Worm (Caenorhabditis elegans): ENCODE results near the gene ubh-4.

The ubh-4 gene

DNA sequence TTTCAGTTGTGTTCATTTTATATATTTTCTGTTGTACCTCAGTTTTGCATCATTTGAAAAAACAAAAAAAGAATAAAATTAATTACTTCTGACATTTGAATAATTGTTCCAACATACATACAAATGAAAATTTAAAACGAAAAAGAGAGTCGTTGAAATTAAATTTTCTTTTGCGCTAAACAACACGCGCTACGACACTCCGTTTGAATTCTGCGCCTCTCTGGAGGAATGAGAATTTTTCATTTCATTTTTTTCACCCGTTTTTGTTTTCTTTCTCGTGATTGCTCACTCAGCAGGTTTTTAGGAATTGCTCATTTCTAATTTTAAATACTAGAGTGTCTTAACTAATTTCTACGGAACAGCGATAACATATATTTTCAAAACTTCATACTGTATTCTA, 2.2 kb upstream of the ubh-4 start:
- TF ChIP-seq tbx-2 (tag; optimal IDR thresholded peaks at IDR 0.05) (no peak), unc-42 (tag; optimal IDR thresholded peaks at IDR 0.05) (peak; percentile 80), hlh-8 (tag; optimal IDR thresholded peaks at IDR 0.05) (no peak), nfya-1 (tag; optimal IDR thresholded peaks at IDR 0.05) (no peak), dve-1 (tag; optimal IDR thresholded peaks at IDR 0.05) (no peak)

DNA sequence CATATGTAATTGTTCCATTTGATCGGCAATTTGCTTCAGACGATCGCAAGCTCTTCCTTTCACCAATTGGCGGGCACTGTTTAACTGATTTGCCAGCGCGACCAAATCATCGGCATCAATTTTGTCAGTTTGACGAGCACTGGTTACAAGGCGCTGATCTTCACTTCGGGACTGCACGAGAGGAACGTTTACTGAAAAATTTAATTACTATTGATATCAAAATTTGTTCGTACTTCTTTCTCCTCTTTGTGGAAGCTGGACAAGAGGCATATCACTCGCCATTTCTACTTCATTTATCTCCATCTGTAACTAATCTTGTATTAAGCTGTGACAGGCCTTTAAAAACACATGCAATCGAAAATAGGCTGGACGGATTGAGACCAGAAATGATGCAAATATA, 1.5 kb downstream of the ubh-4 start, which contains the start of gene C08B11.9:
Gene C08B11.9, minus strand, starts transcription at position 307 of the 400 bp plus-strand sequence.
- TF ChIP-seq C38D4.7 (GFP tag; optimal IDR thresholded peaks at IDR 0.05) = no peak

DNA sequence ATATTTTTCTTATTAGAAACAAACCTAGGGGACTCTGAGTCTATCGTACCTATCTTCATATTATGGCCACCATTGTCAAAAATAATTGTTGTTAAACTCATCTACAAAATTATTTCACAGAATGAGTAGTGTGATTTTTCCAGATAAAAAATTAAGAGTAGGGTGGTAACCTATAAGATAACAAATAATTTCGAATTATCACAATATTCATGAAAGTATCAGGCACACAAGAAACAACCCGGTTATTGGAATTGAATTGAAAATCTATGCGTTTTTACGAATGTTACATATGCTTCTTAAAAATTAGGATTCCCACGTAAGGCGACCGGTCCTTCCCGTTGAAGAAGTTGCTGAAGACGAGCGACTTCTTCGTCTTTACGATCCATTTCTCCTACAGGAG, 2.2 kb downstream of the ubh-4 start, which contains the start of gene arp-6:
Gene arp-6, minus strand, starts transcription at position 101 of the 400 bp plus-strand sequence.
- TF ChIP-seq hlh-15 (tag; optimal IDR thresholded peaks at IDR 0.05) (no peak), ceh-9 (tag; optimal IDR thresholded peaks at IDR 0.05) (no peak), elt-2 (tag; optimal IDR thresholded peaks at IDR 0.05) (no peak), ztf-16 (tag; optimal IDR thresholded peaks at IDR 0.05) (no peak), fax-1 (tag; optimal IDR thresholded peaks at IDR 0.05) (no peak), F13H6.1 (tag; optimal IDR thresholded peaks at IDR 0.05) (no peak), elt-4 (tag; optimal IDR thresholded peaks at IDR 0.05) (no peak)

DNA sequence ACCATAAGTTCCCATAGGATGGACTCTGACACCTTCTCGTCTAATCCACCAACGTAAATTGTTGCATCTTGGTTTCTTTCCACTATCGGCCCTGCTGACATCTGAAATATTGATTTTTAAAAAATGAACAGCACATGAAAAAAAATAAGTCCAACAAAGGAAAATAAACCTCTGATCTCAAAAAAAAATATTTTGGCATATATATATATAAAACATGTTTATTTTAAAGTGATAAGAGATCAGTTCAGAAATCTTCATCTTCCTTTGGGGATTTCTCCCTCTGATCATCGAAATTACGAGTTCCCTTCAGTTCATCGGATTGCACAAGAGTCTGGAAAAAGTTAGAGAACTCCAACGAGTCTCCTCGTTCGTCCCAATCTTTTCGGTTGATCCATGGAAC, 3.7 kb downstream of the ubh-4 start, which contains the start of gene sap-49:
Gene sap-49, minus strand, starts transcription at position 101 of the 400 bp plus-strand sequence.
- TF ChIP-seq hlh-6 (tag; optimal IDR thresholded peaks at IDR 0.05) (no peak), unc-86 (tag; optimal IDR thresholded peaks at IDR 0.05) (no peak), ets-4 (tag; optimal IDR thresholded peaks at IDR 0.05) (no peak), ceh-34 (tag; optimal IDR thresholded peaks at IDR 0.05) (no peak), nfya-1 (tag; optimal IDR thresholded peaks at IDR 0.05) (no peak), pha-2 (tag; optimal IDR thresholded peaks at IDR 0.05) (no peak), ceh-14 (tag; optimal IDR thresholded peaks at IDR 0.05) (no peak), C38D4.7 (GFP tag; optimal IDR thresholded peaks at IDR 0.05) (no peak), tbx-7 (tag; optimal IDR thresholded peaks at IDR 0.05) (no peak), che-1 (tag; optimal IDR thresholded peaks at IDR 0.05) (no peak), ceh-22 (tag; optimal IDR thresholded peaks at IDR 0.05) (no peak), mec-3 (tag; optimal IDR thresholded peaks at IDR 0.05; ENCODE audit: borderline replicate concordance) (no peak), ceh-30 (tag; optimal IDR thresholded peaks at IDR 0.05) (no peak), T23F11.4 (GFP tag; optimal IDR thresholded peaks at IDR 0.05) (no peak), ceh-24 (tag; optimal IDR thresholded peaks at IDR 0.05) (no peak)

DNA sequence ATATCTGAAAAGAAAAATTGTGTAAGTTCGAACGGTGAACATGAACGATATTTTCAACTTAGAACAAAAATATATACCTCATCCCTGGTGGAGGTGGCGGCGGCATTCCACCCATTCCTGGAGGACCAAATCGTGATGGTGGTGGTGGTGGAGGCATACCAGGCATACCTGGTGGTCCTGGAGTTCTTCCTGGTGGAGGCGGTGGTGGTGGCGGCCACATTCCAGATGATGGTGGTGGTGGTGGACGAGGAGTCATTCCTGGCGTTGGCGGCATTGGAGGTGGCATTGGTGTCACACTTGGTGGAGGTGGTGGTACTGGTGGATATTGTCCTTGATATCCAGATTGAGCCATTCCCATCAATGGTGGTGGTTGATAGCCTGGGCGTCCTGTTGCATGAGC, 4.8 kb downstream of the ubh-4 start:
- TF ChIP-seq sdc-2 (tag; optimal IDR thresholded peaks at IDR 0.05) (no peak), dmd-4 (tag; optimal IDR thresholded peaks at IDR 0.05; ENCODE audit: borderline replicate concordance) (no peak), fax-1 (tag; optimal IDR thresholded peaks at IDR 0.05) (no peak), lim-6 (tag; optimal IDR thresholded peaks at IDR 0.05) (no peak), T23F11.4 (GFP tag; optimal IDR thresholded peaks at IDR 0.05) (no peak), nhr-232 (tag; optimal IDR thresholded peaks at IDR 0.05) (no peak), gmeb-2 (tag; optimal IDR thresholded peaks at IDR 0.05) (no peak), ceh-30 (tag; optimal IDR thresholded peaks at IDR 0.05) (no peak), pros-1 (tag; optimal IDR thresholded peaks at IDR 0.05) (no peak), pha-2 (tag; optimal IDR thresholded peaks at IDR 0.05) (no peak), tbx-7 (tag; optimal IDR thresholded peaks at IDR 0.05) (no peak), ahr-1 (tag; optimal IDR thresholded peaks at IDR 0.05) (no peak)

DNA sequence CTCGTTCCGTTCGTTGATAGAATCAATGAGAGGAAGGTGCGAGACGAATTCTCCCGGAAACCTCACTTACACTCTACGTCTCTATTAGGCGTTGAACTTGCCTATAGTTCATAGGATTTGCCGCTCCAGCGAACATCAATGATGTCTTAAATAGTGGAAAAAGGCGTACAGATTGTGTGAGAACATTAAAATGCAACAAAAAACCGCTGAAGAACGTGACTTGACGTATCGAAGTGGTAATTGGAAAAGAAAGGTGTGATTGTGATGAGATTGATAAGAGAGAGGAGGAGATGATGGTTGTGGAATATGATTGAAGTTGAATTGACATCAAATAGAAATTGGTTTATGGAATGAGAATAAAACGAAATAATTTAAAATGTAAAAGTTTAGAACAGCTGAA, 5.4 kb downstream of the ubh-4 start:
- TF ChIP-seq pag-3 (tag; optimal IDR thresholded peaks at IDR 0.05; ENCODE audit: borderline replicate concordance) = no peak
- no peak for TF ChIP-seq ceh-19 (GFP tag; optimal IDR thresholded peaks at IDR 0.05)
- TF ChIP-seq lim-6 (tag; optimal IDR thresholded peaks at IDR 0.05) = no peak
- TF ChIP-seq ceh-14 (tag; optimal IDR thresholded peaks at IDR 0.05) = no peak

Measured in whole organism, late embryonic.